Worm (Caenorhabditis elegans): ENCODE measurements around the gene sru-37.

The sru-37 gene

DNA sequence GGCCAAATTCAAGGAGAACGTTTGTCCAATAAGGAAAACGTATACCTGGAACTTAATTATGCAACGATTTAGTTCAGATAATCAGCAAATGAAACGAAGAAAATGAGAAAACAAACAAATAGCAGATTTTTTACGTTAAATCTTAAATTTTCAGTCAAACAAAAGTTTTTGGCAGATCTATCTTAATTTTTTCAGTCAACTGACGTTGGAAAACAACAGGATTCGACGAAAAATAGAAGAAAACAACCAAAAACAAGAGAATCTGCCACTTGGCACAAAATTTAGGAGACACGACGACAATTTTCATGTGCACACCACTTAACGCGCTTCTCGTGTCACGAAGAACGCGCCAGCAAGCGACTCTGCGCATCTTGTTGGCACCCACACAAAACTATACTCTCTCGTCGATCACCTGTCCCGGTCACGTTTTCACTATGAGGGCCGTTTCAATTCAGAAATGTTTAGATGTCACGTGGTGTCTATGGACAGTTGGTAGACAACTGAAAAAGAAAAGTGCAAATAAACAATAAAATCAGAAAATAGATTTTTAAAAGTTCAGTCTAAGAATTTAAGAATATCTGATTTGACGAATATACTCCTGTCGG lies 15.5 kb upstream of the sru-37 start, which contains the start of gene ztf-7:
ztf-7 (minus strand) TSS at position 51 of the 605 bp plus-strand sequence.
- no peak for TF ChIP-seq mab-5 (tag; optimal IDR thresholded peaks at IDR 0.05)
- TF ChIP-seq nhr-237 (tag; optimal IDR thresholded peaks at IDR 0.05): peak; percentile 42
- TF ChIP-seq sptf-1 (tag; optimal IDR thresholded peaks at IDR 0.05): peak; percentile 68
- TF ChIP-seq lin-32 (GFP tag; optimal IDR thresholded peaks at IDR 0.05): peak; percentile 4
- no peak for TF ChIP-seq M03D4.4 (tag; optimal IDR thresholded peaks at IDR 0.05)
- peak; percentile 84 for TF ChIP-seq pha-4 (tag; optimal IDR thresholded peaks at IDR 0.05)
- TF ChIP-seq nhr-76 (tag; optimal IDR thresholded peaks at IDR 0.05): no peak
- TF ChIP-seq ceh-39 (tag; optimal IDR thresholded peaks at IDR 0.05): no peak
- peak; percentile 84 for TF ChIP-seq lin-13 (tag; optimal IDR thresholded peaks at IDR 0.05)
- TF ChIP-seq unc-62 (GFP tag; optimal IDR thresholded peaks at IDR 0.05): peak; percentile 67
- TF ChIP-seq elt-3 (tag; optimal IDR thresholded peaks at IDR 0.05): no peak
- TF ChIP-seq mep-1 (tag; optimal IDR thresholded peaks at IDR 0.05): peak; percentile 92
- TF ChIP-seq mls-2 (tag; optimal IDR thresholded peaks at IDR 0.05): no peak
- TF ChIP-seq hlh-1 (tag; optimal IDR thresholded peaks at IDR 0.05): peak; percentile 72

- TF ChIP-seq ham-2 (GFP tag; optimal IDR thresholded peaks at IDR 0.05) (no peak), nhr-12 (tag; optimal IDR thresholded peaks at IDR 0.05) (no peak), snpc-4 (tag; optimal IDR thresholded peaks at IDR 0.05) (no peak), zip-8 (tag; optimal IDR thresholded peaks at IDR 0.05) (no peak), unc-39 (tag; optimal IDR thresholded peaks at IDR 0.05) (no peak), elt-3 (tag; optimal IDR thresholded peaks at IDR 0.05) (no peak), mep-1 (tag; optimal IDR thresholded peaks at IDR 0.05) (no peak), M03D4.4 (tag; optimal IDR thresholded peaks at IDR 0.05) (no peak)
Measured at ce11 chrV:9791332-9791731, 13.9 kb upstream of the sru-37 start, which contains the start of gene lipl-2. lipl-2 (plus strand) TSS chrV:9791567.

DNA sequence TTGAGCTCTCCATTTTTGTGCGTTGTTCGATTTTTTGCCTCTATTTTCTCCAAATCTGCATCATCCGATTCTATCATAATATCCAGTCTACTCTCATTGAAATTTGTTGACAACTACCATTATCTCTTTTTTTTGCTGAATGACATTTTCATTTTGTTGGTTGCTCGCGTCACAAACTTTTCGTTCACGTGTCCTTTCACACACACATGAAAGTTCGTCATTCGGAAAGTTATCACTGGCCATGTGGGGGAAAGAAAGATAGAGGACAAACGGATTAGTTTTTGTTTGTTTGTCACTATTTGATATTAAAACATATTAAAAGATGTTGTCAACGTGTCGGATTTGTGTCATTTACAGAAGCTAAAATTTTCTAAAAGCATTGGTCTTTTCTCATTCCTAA lies 10.3 kb upstream of the sru-37 start:
- no peak for TF ChIP-seq nhr-28 (tag; optimal IDR thresholded peaks at IDR 0.05)
- no peak for TF ChIP-seq drap-1 (GFP tag; optimal IDR thresholded peaks at IDR 0.05)
- TF ChIP-seq nhr-76 (tag; optimal IDR thresholded peaks at IDR 0.05): no peak
- no peak for TF ChIP-seq ceh-43 (GFP tag; optimal IDR thresholded peaks at IDR 0.05)
- TF ChIP-seq unc-39 (tag; optimal IDR thresholded peaks at IDR 0.05): no peak
- TF ChIP-seq lin-32 (GFP tag; optimal IDR thresholded peaks at IDR 0.05): no peak
- TF ChIP-seq sptf-1 (tag; optimal IDR thresholded peaks at IDR 0.05): no peak
- TF ChIP-seq bed-3 (GFP tag; optimal IDR thresholded peaks at IDR 0.05): no peak
- no peak for TF ChIP-seq M03D4.4 (tag; optimal IDR thresholded peaks at IDR 0.05)
- TF ChIP-seq elt-3 (tag; optimal IDR thresholded peaks at IDR 0.05): no peak

DNA sequence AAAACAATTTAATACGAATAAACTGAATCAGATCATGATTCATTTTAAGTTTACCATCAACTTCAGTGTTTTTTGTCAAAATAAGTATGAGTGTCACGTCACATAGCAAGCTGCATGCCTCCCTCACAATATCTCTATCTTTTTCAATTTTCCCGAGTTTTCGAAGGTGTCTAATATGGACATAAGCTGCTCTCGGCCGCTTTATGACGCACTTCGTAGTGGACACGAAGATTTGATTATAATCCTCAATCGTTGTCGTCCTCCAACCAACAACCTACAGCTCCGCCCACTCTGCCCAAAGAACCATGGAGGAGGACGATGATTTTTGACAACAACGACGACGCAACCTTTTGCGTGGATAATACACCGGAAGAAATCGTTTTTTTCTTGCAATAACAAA lies 9.3 kb upstream of the sru-37 start:
- peak; percentile 17 for TF ChIP-seq ces-1 (GFP tag; optimal IDR thresholded peaks at IDR 0.05)
- TF ChIP-seq ztf-11 (tag; optimal IDR thresholded peaks at IDR 0.05): no peak

DNA sequence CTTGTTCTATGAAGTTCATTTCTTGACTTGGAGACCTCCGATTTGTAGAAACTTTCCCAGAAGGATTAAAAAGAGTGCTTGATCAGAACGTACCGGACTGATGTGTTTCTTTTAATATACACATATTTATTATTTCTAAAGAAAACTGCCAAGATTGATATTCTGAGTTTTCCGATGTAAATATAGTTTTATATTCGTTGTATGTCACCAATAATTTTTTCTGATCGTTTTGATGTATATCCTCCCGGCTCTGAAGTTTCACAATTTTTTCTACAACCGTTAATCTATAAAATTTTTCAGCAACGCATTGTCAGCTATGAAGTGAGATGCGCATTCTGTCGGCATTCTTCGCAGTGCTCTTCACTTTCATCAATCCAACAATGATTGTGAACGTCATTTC lies 8.7 kb upstream of the sru-37 start, which contains the start of gene F46B6.9:
F46B6.9 (plus strand) TSS at position 301 of the 400 bp plus-strand sequence.
- TF ChIP-seq nhr-12 (tag; optimal IDR thresholded peaks at IDR 0.05) (no peak), sptf-1 (tag; optimal IDR thresholded peaks at IDR 0.05) (no peak), ceh-39 (tag; optimal IDR thresholded peaks at IDR 0.05) (no peak), ztf-11 (tag; optimal IDR thresholded peaks at IDR 0.05) (no peak), unc-120 (tag; optimal IDR thresholded peaks at IDR 0.05; ENCODE audit: poor library complexity, severe bottlenecking) (no peak), unc-62 (GFP tag; optimal IDR thresholded peaks at IDR 0.05) (no peak), elt-3 (tag; optimal IDR thresholded peaks at IDR 0.05) (no peak), cnd-1 (tag; optimal IDR thresholded peaks at IDR 0.05) (no peak), snpc-4 (tag; optimal IDR thresholded peaks at IDR 0.05) (no peak), zip-8 (tag; optimal IDR thresholded peaks at IDR 0.05) (no peak), lsy-2 (tag; optimal IDR thresholded peaks at IDR 0.05) (no peak)

DNA sequence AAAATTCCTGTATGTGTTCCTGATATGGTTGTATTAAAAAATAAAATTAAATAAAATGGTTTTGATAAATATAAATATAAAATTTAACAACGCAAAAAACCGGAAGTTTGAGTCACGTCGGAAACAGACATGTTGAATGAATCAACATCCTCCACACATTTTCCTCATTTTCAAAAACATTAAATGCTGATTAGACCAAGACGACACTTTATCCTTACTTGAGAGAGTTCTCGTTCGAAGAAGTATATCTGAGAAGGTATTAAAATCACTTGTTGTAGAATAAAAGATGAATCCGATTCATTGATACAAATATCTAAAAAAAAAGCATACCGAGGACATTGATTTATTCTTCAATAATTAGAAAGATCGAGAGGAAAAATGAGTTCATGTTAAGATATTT lies 7.0 kb upstream of the sru-37 start:
- TF ChIP-seq flh-1 (GFP tag; optimal IDR thresholded peaks at IDR 0.05) (no peak), pha-4 (tag; optimal IDR thresholded peaks at IDR 0.05) (no peak), nhr-28 (tag; optimal IDR thresholded peaks at IDR 0.05) (no peak), snpc-4 (tag; optimal IDR thresholded peaks at IDR 0.05) (no peak), ztf-11 (tag; optimal IDR thresholded peaks at IDR 0.05) (no peak), zip-8 (tag; optimal IDR thresholded peaks at IDR 0.05) (no peak), mep-1 (tag; optimal IDR thresholded peaks at IDR 0.05) (no peak), mls-2 (tag; optimal IDR thresholded peaks at IDR 0.05) (no peak), M03D4.4 (tag; optimal IDR thresholded peaks at IDR 0.05) (no peak), mab-5 (tag; optimal IDR thresholded peaks at IDR 0.05) (no peak), sptf-1 (tag; optimal IDR thresholded peaks at IDR 0.05) (no peak), lin-32 (GFP tag; optimal IDR thresholded peaks at IDR 0.05) (no peak), tbx-8 (GFP tag; optimal IDR thresholded peaks at IDR 0.05) (no peak), drap-1 (GFP tag; optimal IDR thresholded peaks at IDR 0.05) (no peak), ceh-83 (GFP tag; optimal IDR thresholded peaks at IDR 0.05) (no peak), ceh-43 (GFP tag; optimal IDR thresholded peaks at IDR 0.05) (no peak), lsy-2 (tag; optimal IDR thresholded peaks at IDR 0.05) (no peak), blmp-1 (tag; optimal IDR thresholded peaks at IDR 0.05) (no peak), cnd-1 (tag; optimal IDR thresholded peaks at IDR 0.05) (no peak)

Data from whole organism, mixed stage, embryonic.